Worm (Caenorhabditis elegans): ENCODE results near the gene xtr-2.

xtr-2 gene

ce11 chrX:12294263-12294662, 21.1 kb upstream of the xtr-2 start, which contains the start of gene W06D11.1:
TSS of gene W06D11.1 (plus strand) at chrX:12294563.
- TF ChIP-seq nhr-12 (tag; optimal IDR thresholded peaks at IDR 0.05), result no peak
- no peak for TF ChIP-seq fos-1 (tag; optimal IDR thresholded peaks at IDR 0.05)
- TF ChIP-seq lsy-2 (tag; optimal IDR thresholded peaks at IDR 0.05), result no peak
- no peak for TF ChIP-seq lin-15B (tag; optimal IDR thresholded peaks at IDR 0.05)
- no peak for TF ChIP-seq unc-86 (tag; optimal IDR thresholded peaks at IDR 0.05)
- TF ChIP-seq pag-3 (tag; optimal IDR thresholded peaks at IDR 0.05; ENCODE audit: borderline replicate concordance, insufficient read depth), result no peak
- no peak for TF ChIP-seq C34B4.2 (tag; optimal IDR thresholded peaks at IDR 0.05)
- TF ChIP-seq C16A3.4 (tag; optimal IDR thresholded peaks at IDR 0.05), result no peak
- no peak for TF ChIP-seq mep-1 (tag; optimal IDR thresholded peaks at IDR 0.05)
- no peak for TF ChIP-seq xbp-1 (tag; optimal IDR thresholded peaks at IDR 0.05)
- TF ChIP-seq lir-3 (tag; optimal IDR thresholded peaks at IDR 0.05; ENCODE audit: poor library complexity), result no peak
- TF ChIP-seq nhr-47 (tag; optimal IDR thresholded peaks at IDR 0.05), result no peak
- TF ChIP-seq snpc-4 (tag; optimal IDR thresholded peaks at IDR 0.05), result no peak
- TF ChIP-seq nhr-20 (tag; optimal IDR thresholded peaks at IDR 0.05), result no peak
- no peak for TF ChIP-seq alr-1 (tag; optimal IDR thresholded peaks at IDR 0.05; ENCODE audit: borderline replicate concordance)
- TF ChIP-seq nhr-85 (tag), result no peak
- no peak for TF ChIP-seq fkh-4 (tag; optimal IDR thresholded peaks at IDR 0.05; ENCODE audit: borderline replicate concordance)

ce11 chrX:12296392-12296791, 19.0 kb upstream of the xtr-2 start, which contains the start of gene W06D11.2:
TSS of gene W06D11.2 (minus strand) at chrX:12296730.
- TF ChIP-seq aha-1 (tag; optimal IDR thresholded peaks at IDR 0.05) (no peak), rnt-1 (tag; optimal IDR thresholded peaks at IDR 0.05) (no peak), mdl-1 (tag; optimal IDR thresholded peaks at IDR 0.05) (no peak), nhr-12 (tag; optimal IDR thresholded peaks at IDR 0.05) (no peak), lin-35 (GFP tag; optimal IDR thresholded peaks at IDR 0.05) (no peak), ztf-11 (tag; optimal IDR thresholded peaks at IDR 0.05) (no peak), tbx-2 (tag; optimal IDR thresholded peaks at IDR 0.05) (no peak), Y116A8C.19 (tag; optimal IDR thresholded peaks at IDR 0.05; ENCODE audit: borderline replicate concordance) (no peak), snu-23 (GFP tag; optimal IDR thresholded peaks at IDR 0.05) (no peak), nhr-84 (tag; optimal IDR thresholded peaks at IDR 0.05) (no peak), fos-1 (tag; optimal IDR thresholded peaks at IDR 0.05) (no peak), lsy-2 (tag; optimal IDR thresholded peaks at IDR 0.05) (no peak), fkh-8 (tag; optimal IDR thresholded peaks at IDR 0.05) (no peak), nhr-19 (GFP tag; conservative IDR thresholded peaks at IDR 0.05) (no peak), nhr-90 (tag; optimal IDR thresholded peaks at IDR 0.05; ENCODE audit: poor library complexity) (no peak), efl-3 (GFP tag; optimal IDR thresholded peaks at IDR 0.05) (no peak), ceh-8 (GFP tag; optimal IDR thresholded peaks at IDR 0.05) (no peak), zip-4 (GFP tag; optimal IDR thresholded peaks at IDR 0.05) (no peak), lin-39 (tag; optimal IDR thresholded peaks at IDR 0.05) (no peak), unc-30 (tag; optimal IDR thresholded peaks at IDR 0.05) (no peak)

ce11 chrX:12298324-12298723, 17.0 kb upstream of the xtr-2 start, which contains the start of gene W06D11.3:
TSS of gene W06D11.3 (plus strand) at chrX:12298683.
- no peak for TF ChIP-seq fkh-10 (GFP tag; optimal IDR thresholded peaks at IDR 0.05)
- TF ChIP-seq mef-2 (tag; optimal IDR thresholded peaks at IDR 0.05), result no peak
- no peak for TF ChIP-seq ces-1 (GFP tag; optimal IDR thresholded peaks at IDR 0.05)
- no peak for TF ChIP-seq dpl-1 (GFP tag; optimal IDR thresholded peaks at IDR 0.05)
- no peak for TF ChIP-seq lin-14 (GFP tag; optimal IDR thresholded peaks at IDR 0.05)
- no peak for TF ChIP-seq tbx-2 (tag; optimal IDR thresholded peaks at IDR 0.05)
- no peak for TF ChIP-seq hlh-4 (tag; optimal IDR thresholded peaks at IDR 0.05)
- TF ChIP-seq nhr-20 (tag; optimal IDR thresholded peaks at IDR 0.05), result no peak
- no peak for TF ChIP-seq nhr-84 (tag; optimal IDR thresholded peaks at IDR 0.05)
- TF ChIP-seq unc-130 (tag; optimal IDR thresholded peaks at IDR 0.05), result no peak
- no peak for TF ChIP-seq F16B12.6 (tag; optimal IDR thresholded peaks at IDR 0.05)
- TF ChIP-seq lin-35 (GFP tag; optimal IDR thresholded peaks at IDR 0.05), result no peak
- no peak for TF ChIP-seq nhr-76 (tag; optimal IDR thresholded peaks at IDR 0.05)
- no peak for TF ChIP-seq blmp-1 (tag; optimal IDR thresholded peaks at IDR 0.05)
- TF ChIP-seq nhr-71 (tag; optimal IDR thresholded peaks at IDR 0.05), result no peak
- TF ChIP-seq pqm-1 (tag; optimal IDR thresholded peaks at IDR 0.05), result no peak
- no peak for TF ChIP-seq unc-98 (GFP tag; IDR thresholded peaks at IDR 0.05)
- no peak for TF ChIP-seq pag-3 (tag; optimal IDR thresholded peaks at IDR 0.05; ENCODE audit: borderline replicate concordance, insufficient read depth)

Measured in whole organism, L1 larva.